Fruit fly (Drosophila melanogaster) S2 (cell line): Measurements from ENCODE around the gene Hsp60A.

ENCODE experiments used
- CG8478 ChIP-seq: fragments of >200 bp; optimal IDR thresholded peaks from 2 replicates; lab custom pipeline; 2018
- CTCF ChIP-seq, 2 experiments: fragments of >200 bp; optimal IDR thresholded peaks; 2 replicates each; lab custom pipeline; 2018

dm6 chrX:11087384-11087783 is 20.9 kb upstream of the Hsp60A start:
- TF ChIP-seq CG8478 (lab: Kevin White, UChicago) = no peak
- TF ChIP-seq CTCF (optimal IDR thresholded peaks at IDR 0.05; lab: Kevin White, UChicago) = no peak
